Worm (Caenorhabditis elegans) whole organism, L3 larva: ENCODE data around the gene C34C12.8.

Source experiments
- R02D3.7 ChIP-seq: fragments of 150-350 bp; optimal IDR thresholded peaks from 2 replicates; lab custom pipeline; 2014; ENCODE audit warnings: missing biosample characterization, missing genetic modification characterization
- ZK546.5 ChIP-seq: sonication (generic microtip); optimal IDR thresholded peaks from 2 replicates; lab custom pipeline; 2017; ENCODE audit warnings: missing biosample characterization, missing genetic modification characterization
- aly-2 ChIP-seq: fragments of 150-350 bp; optimal IDR thresholded peaks from 2 replicates; lab custom pipeline; 2014; ENCODE audit warnings: missing biosample characterization, missing genetic modification characterization
- ama-1 ChIP-seq: fragments of 150-350 bp; optimal IDR thresholded peaks from 2 replicates; lab custom pipeline; 2018
- ceh-16 ChIP-seq: sonication (generic microtip); optimal IDR thresholded peaks from 2 replicates; lab custom pipeline; 2017; ENCODE audit warnings: missing biosample characterization, missing genetic modification characterization
- ceh-28 ChIP-seq: fragments of 150-350 bp; optimal IDR thresholded peaks from 2 replicates; lab custom pipeline; 2014; ENCODE audit warnings: missing biosample characterization, missing genetic modification reagents, missing genetic modification characterization
- ceh-82 ChIP-seq: fragments of 150-350 bp; optimal IDR thresholded peaks from 2 replicates; lab custom pipeline; 2014; ENCODE audit warnings: missing biosample characterization, missing genetic modification characterization
- ceh-9 ChIP-seq: sonication (generic microtip); optimal IDR thresholded peaks from 2 replicates; lab custom pipeline; 2018; ENCODE audit warnings: missing biosample characterization, missing genetic modification characterization
- daf-12 ChIP-seq: fragments of 150-350 bp; optimal IDR thresholded peaks from 2 replicates; lab custom pipeline; 2014; ENCODE audit warnings: missing biosample characterization, missing genetic modification reagents, missing genetic modification characterization
- egl-27 ChIP-seq: sonication (generic microtip); optimal IDR thresholded peaks from 4 replicates; lab custom pipeline; 2017; ENCODE audit warnings: missing biosample characterization, missing genetic modification reagents, missing genetic modification characterization
- egl-5 ChIP-seq: fragments of 150-350 bp; optimal IDR thresholded peaks from 2 replicates; lab custom pipeline; 2017; ENCODE audit warnings: missing biosample characterization, missing genetic modification reagents, missing genetic modification characterization, inconsistent platforms
- elt-1 ChIP-seq: fragments of 150-350 bp; optimal IDR thresholded peaks from 2 replicates; lab custom pipeline; 2014; ENCODE audit warnings: missing biosample characterization, missing genetic modification characterization
- elt-2 ChIP-seq: sonication (generic microtip); optimal IDR thresholded peaks from 2 replicates; lab custom pipeline; 2016; ENCODE audit warnings: missing genetic modification reagents, mild to moderate bottlenecking, missing genetic modification characterization, missing compliant biosample characterization
- elt-3 ChIP-seq, 3 experiments: fragments of 150-350 bp in 1 of 3; sonication (generic microtip) in 2 of 3; optimal IDR thresholded peaks; 2 replicates in 2 of 3; 4 replicates in 1 of 3; lab custom pipeline; 2014 to 2017; ENCODE audit warnings: missing biosample characterization in 3 of 3, missing genetic modification characterization in 3 of 3
- eor-1 ChIP-seq, 2 experiments: fragments of 150-350 bp; optimal IDR thresholded peaks; 2 replicates each; lab custom pipeline; 2014 to 2018; ENCODE audit warnings: missing biosample characterization in 2 of 2, missing genetic modification characterization in 2 of 2
- fkh-10 ChIP-seq: sonication (generic microtip); optimal IDR thresholded peaks from 2 replicates; lab custom pipeline; 2017; ENCODE audit warnings: missing biosample characterization, missing genetic modification reagents, missing genetic modification characterization
- fkh-2 ChIP-seq: fragments of 150-350 bp; optimal IDR thresholded peaks from 2 replicates; lab custom pipeline; 2014; ENCODE audit warnings: missing biosample characterization, missing genetic modification reagents, missing genetic modification characterization
- fos-1 ChIP-seq: fragments of 150-350 bp; optimal IDR thresholded peaks from 2 replicates; lab custom pipeline; 2014; ENCODE audit warnings: missing biosample characterization, missing genetic modification characterization
- hmg-11 ChIP-seq: sonication (generic microtip); optimal IDR thresholded peaks from 2 replicates; lab custom pipeline; 2016; ENCODE audit warnings: missing genetic modification characterization, missing compliant biosample characterization
- jun-1 ChIP-seq: fragments of 150-350 bp; optimal IDR thresholded peaks from 2 replicates; lab custom pipeline; 2014; ENCODE audit warnings: missing biosample characterization, missing genetic modification reagents, missing genetic modification characterization
- lin-15B ChIP-seq: fragments of 150-350 bp; optimal IDR thresholded peaks from 2 replicates; lab custom pipeline; 2014; ENCODE audit warnings: missing biosample characterization, missing genetic modification characterization
- lin-39 ChIP-seq: fragments of 150-350 bp; optimal IDR thresholded peaks from 2 replicates; lab custom pipeline; 2018; ENCODE audit warnings: missing biosample characterization, missing genetic modification reagents, missing genetic modification characterization
- lsy-12 ChIP-seq: sonication (generic microtip); optimal IDR thresholded peaks from 2 replicates; lab custom pipeline; 2016; ENCODE audit warnings: mild to moderate bottlenecking, missing genetic modification characterization, missing compliant biosample characterization
- mdl-1 ChIP-seq: fragments of 150-350 bp; optimal IDR thresholded peaks from 2 replicates; lab custom pipeline; 2014; ENCODE audit warnings: missing biosample characterization, missing genetic modification characterization
- mml-1 ChIP-seq: fragments of 150-350 bp; sonication (generic microtip); optimal IDR thresholded peaks from 3 replicates; lab custom pipeline; 2014; ENCODE audit warnings: missing biosample characterization, missing genetic modification characterization
- nfya-1 ChIP-seq: sonication (generic microtip); optimal IDR thresholded peaks from 2 replicates; lab custom pipeline; 2017; ENCODE audit warnings: missing genetic modification characterization, mild to moderate bottlenecking, missing compliant biosample characterization, antibody characterized with exemption, moderate library complexity; ENCODE audit not compliant: insufficient read depth
- nhr-11 ChIP-seq: fragments of 150-350 bp; optimal IDR thresholded peaks from 2 replicates; lab custom pipeline; 2014; ENCODE audit warnings: missing biosample characterization, missing genetic modification characterization
- nhr-12 ChIP-seq: fragments of 150-350 bp; optimal IDR thresholded peaks from 2 replicates; lab custom pipeline; 2014; ENCODE audit warnings: missing biosample characterization, missing genetic modification characterization
- nhr-23 ChIP-seq: fragments of 150-350 bp; optimal IDR thresholded peaks from 2 replicates; lab custom pipeline; 2014; ENCODE audit warnings: missing biosample characterization, missing genetic modification reagents, missing genetic modification characterization
- nhr-237 ChIP-seq: fragments of 150-350 bp; optimal IDR thresholded peaks from 2 replicates; lab custom pipeline; 2014; ENCODE audit warnings: missing biosample characterization, missing genetic modification characterization
- nhr-25 ChIP-seq: sonication (generic microtip); optimal IDR thresholded peaks from 2 replicates; lab custom pipeline; 2017; ENCODE audit warnings: missing biosample characterization, missing genetic modification characterization
- nhr-28 ChIP-seq: fragments of 150-350 bp; optimal IDR thresholded peaks from 2 replicates; lab custom pipeline; 2014; ENCODE audit warnings: missing biosample characterization, missing genetic modification characterization
- nhr-43 ChIP-seq: sonication (generic microtip); optimal IDR thresholded peaks from 2 replicates; lab custom pipeline; 2016; ENCODE audit warnings: mild to moderate bottlenecking, missing genetic modification characterization, missing compliant biosample characterization; ENCODE audit not compliant: poor library complexity, severe bottlenecking
- nhr-67 ChIP-seq: fragments of 150-350 bp; optimal IDR thresholded peaks from 2 replicates; lab custom pipeline; 2014; ENCODE audit warnings: missing biosample characterization, missing genetic modification characterization
- nhr-76 ChIP-seq: fragments of 150-350 bp; sonication (generic microtip); optimal IDR thresholded peaks from 5 replicates; lab custom pipeline; 2014; ENCODE audit warnings: missing biosample characterization, missing genetic modification characterization
- nhr-77 ChIP-seq: fragments of 150-350 bp; optimal IDR thresholded peaks from 2 replicates; lab custom pipeline; 2014; ENCODE audit warnings: missing biosample characterization, missing genetic modification characterization
- pha-4 ChIP-seq: fragments of 150-350 bp; optimal IDR thresholded peaks from 2 replicates; lab custom pipeline; 2014; ENCODE audit warnings: missing biosample characterization, missing genetic modification reagents, missing genetic modification characterization
- pqm-1 ChIP-seq: fragments of 150-350 bp; optimal IDR thresholded peaks from 2 replicates; lab custom pipeline; 2017; ENCODE audit warnings: missing biosample characterization, missing genetic modification characterization, inconsistent platforms
- sea-2 ChIP-seq: fragments of 150-350 bp; sonication (generic microtip); optimal IDR thresholded peaks from 4 replicates; lab custom pipeline; 2014; ENCODE audit warnings: missing biosample characterization, missing genetic modification reagents, missing genetic modification characterization
- skn-1 ChIP-seq: fragments of 150-350 bp; optimal IDR thresholded peaks from 2 replicates; lab custom pipeline; 2014; ENCODE audit warnings: missing biosample characterization, missing genetic modification characterization
- snpc-4 ChIP-seq: fragments of 150-350 bp; optimal IDR thresholded peaks from 2 replicates; lab custom pipeline; 2014; ENCODE audit warnings: missing biosample characterization, missing genetic modification characterization
- tbx-2 ChIP-seq: sonication (generic microtip); optimal IDR thresholded peaks from 2 replicates; lab custom pipeline; 2016; ENCODE audit warnings: mild to moderate bottlenecking, missing genetic modification characterization, missing compliant biosample characterization
- unc-39 ChIP-seq: sonication (generic microtip); optimal IDR thresholded peaks from 4 replicates; lab custom pipeline; 2017; ENCODE audit warnings: missing biosample characterization, missing genetic modification characterization
- unc-62 ChIP-seq: fragments of 150-350 bp; sonication (generic microtip); optimal IDR thresholded peaks from 4 replicates; lab custom pipeline; 2014; ENCODE audit warnings: missing biosample characterization, missing genetic modification reagents, missing genetic modification characterization
- zag-1 ChIP-seq: fragments of 150-350 bp; optimal IDR thresholded peaks from 2 replicates; lab custom pipeline; 2014; ENCODE audit warnings: missing biosample characterization, missing genetic modification characterization
- ztf-11 ChIP-seq: fragments of 150-350 bp; optimal IDR thresholded peaks from 2 replicates; lab custom pipeline; 2014; ENCODE audit warnings: missing biosample characterization, missing genetic modification characterization
- ztf-4 ChIP-seq: fragments of 150-350 bp; optimal IDR thresholded peaks from 2 replicates; lab custom pipeline; 2014; ENCODE audit warnings: missing biosample characterization, missing genetic modification characterization

The C34C12.8 gene

ce11 chrIII:3471403-3472053 is 11.3 kb downstream of the C34C12.8 start, which contains the start of gene rsu-1:
rsu-1 (plus strand) TSS chrIII:3472003.
- TF ChIP-seq daf-12 (tag; lab: Kevin White, UChicago) (no peak), nhr-23 (tag; lab: Kevin White, UChicago) (peak; percentile 44), zag-1 (no peak), egl-5 (tag; lab: Kevin White, UChicago) (no peak), skn-1 (tag; lab: Kevin White, UChicago) (no peak), ceh-9 (tag; lab: Kevin White, UChicago) (no peak), nhr-76 (tag; lab: Kevin White, UChicago) (no peak), R02D3.7 (no peak), elt-1 (tag; lab: Kevin White, UChicago) (no peak), nhr-237 (tag; lab: Kevin White, UChicago) (no peak), ZK546.5 (tag; lab: Kevin White, UChicago) (no peak), nfya-1 (tag; lab: Kevin White, UChicago) (peak; percentile 68), ama-1 (lab: Kevin White, UChicago) (no peak), ztf-4 (tag; lab: Kevin White, UChicago) (no peak), jun-1 (no peak), fos-1 (tag; lab: Kevin White, UChicago) (no peak), nhr-11 (tag; lab: Kevin White, UChicago) (no peak), pqm-1 (peak; percentile 48), snpc-4 (no peak), lin-39 (tag; lab: Kevin White, UChicago) (peak; percentile 50), unc-62 (GFP tag; lab: Kevin White, UChicago) (no peak), elt-2 (peak; percentile 31), unc-39 (tag; lab: Kevin White, UChicago) (no peak), fkh-10 (GFP tag; lab: Kevin White, UChicago) (no peak), ztf-11 (no peak), nhr-77 (no peak), lin-15B (tag; lab: Kevin White, UChicago) (peak; percentile 48), pha-4 (tag; lab: Kevin White, UChicago) (peak; percentile 45), sea-2 (no peak), nhr-67 (tag; lab: Kevin White, UChicago) (no peak), egl-27 (tag; lab: Kevin White, UChicago) (no peak), mml-1 (tag; lab: Kevin White, UChicago) (no peak), hmg-11 (tag; lab: Kevin White, UChicago) (peak; percentile 81), ceh-82 (tag; lab: Kevin White, UChicago) (no peak), ceh-28 (peak; percentile 50), ceh-16 (tag; lab: Kevin White, UChicago) (no peak), nhr-43 (tag; lab: Kevin White, UChicago) (no peak), nhr-28 (tag; lab: Kevin White, UChicago) (no peak), fkh-2 (tag; lab: Kevin White, UChicago) (no peak), eor-1 (tag; optimal IDR thresholded peaks at IDR 0.05; lab: Kevin White, UChicago) (no peak), elt-3 (tag; optimal IDR thresholded peaks at IDR 0.05; lab: Kevin White, UChicago) (no peak), aly-2 (tag; lab: Kevin White, UChicago) (no peak), tbx-2 (tag; lab: Kevin White, UChicago) (no peak), nhr-12 (tag; lab: Kevin White, UChicago) (no peak), nhr-25 (peak; percentile 83), mdl-1 (tag; lab: Kevin White, UChicago) (no peak), lsy-12 (tag; lab: Kevin White, UChicago) (no peak)
